Fruit fly (Drosophila melanogaster): ENCODE measurements around the gene bel.

Gene bel

DNA sequence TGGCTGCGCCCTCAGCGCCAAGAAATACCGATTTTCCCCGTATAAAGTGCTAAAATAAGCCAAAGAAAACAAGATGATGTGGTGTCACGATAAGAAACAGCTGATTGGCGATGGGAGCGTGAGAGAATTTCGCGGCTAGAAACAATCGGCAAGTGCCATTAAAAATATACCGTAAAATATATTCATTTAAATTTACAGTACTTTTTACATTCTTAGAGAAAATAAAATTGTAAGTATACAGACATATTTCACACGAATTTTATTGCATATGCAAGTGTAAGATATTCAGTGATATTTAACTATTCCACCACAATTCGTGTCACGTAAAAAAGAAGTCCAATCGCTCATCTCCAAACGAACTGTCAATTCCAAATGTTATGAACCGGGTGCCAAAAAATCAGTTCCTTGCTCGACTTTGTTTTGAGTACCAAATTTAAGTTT is 16.0 kb upstream of the bel start, which contains the start of the genes Unc50, CG11755 and CG8043 (continued):
- TF ChIP-seq woc (GFP tag; optimal IDR thresholded peaks at IDR 0.05) (peak; percentile 95), sage (GFP tag; optimal IDR thresholded peaks at IDR 0.05) (peak; percentile 73), fru (GFP tag; optimal IDR thresholded peaks at IDR 0.05) (peak; percentile 82), Dif (GFP tag; optimal IDR thresholded peaks at IDR 0.05; ENCODE audit: partially characterized antibody) (no peak), ey (GFP tag; optimal IDR thresholded peaks at IDR 0.05) (peak; percentile 74), CG32264 (GFP tag; optimal IDR thresholded peaks at IDR 0.05) (peak; percentile 49), dmrt93B (GFP tag; optimal IDR thresholded peaks at IDR 0.05) (peak; percentile 74), OdsH (GFP tag; optimal IDR thresholded peaks at IDR 0.05) (peak; percentile 79)

DNA sequence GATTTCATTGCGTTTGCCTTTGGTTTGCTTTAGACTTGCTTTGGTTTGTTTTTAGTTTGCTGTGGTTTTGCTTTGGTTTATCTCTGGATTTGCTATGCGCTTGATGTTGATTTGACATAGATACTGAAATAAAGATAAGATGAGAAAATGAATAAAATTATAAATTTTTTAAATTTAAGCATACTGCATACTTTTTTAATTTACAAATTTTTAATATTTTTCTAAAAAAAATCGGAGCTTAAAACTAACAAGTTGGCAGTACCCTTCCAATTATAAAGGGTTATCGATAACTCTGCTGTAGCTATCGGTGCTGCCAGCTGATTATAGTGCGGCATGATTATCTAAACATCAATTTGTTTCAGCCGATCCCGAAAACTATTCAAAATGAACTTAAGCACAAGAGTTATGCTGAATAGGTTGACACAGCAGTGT is 13.3 kb upstream of the bel start, which contains the start of gene mRpL19:
Gene mRpL19 (plus strand): TSS at position 307 of the 432 bp plus-strand sequence.
- TF ChIP-seq sage (GFP tag; optimal IDR thresholded peaks at IDR 0.05) = peak; percentile 37
- TF ChIP-seq br (GFP tag; optimal IDR thresholded peaks at IDR 0.05) = no peak
- no peak for TF ChIP-seq tai (GFP tag; optimal IDR thresholded peaks at IDR 0.05)
- TF ChIP-seq dl (GFP tag; optimal IDR thresholded peaks at IDR 0.05; ENCODE audit: insufficient read depth in 1 of 2, partially characterized antibody in 2 of 2) = no peak
- TF ChIP-seq Hnf4 (GFP tag; optimal IDR thresholded peaks at IDR 0.05) = peak; percentile 26
- peak; percentile 28 for TF ChIP-seq fru (GFP tag; optimal IDR thresholded peaks at IDR 0.05)
- peak; percentile 22 for TF ChIP-seq h (GFP tag; optimal IDR thresholded peaks at IDR 0.05)
- TF ChIP-seq HLH106 (tag; optimal IDR thresholded peaks at IDR 0.05) = peak; percentile 50
- TF ChIP-seq psq (GFP tag; optimal IDR thresholded peaks at IDR 0.05) = peak; percentile 15
- TF ChIP-seq foxo (GFP tag; optimal IDR thresholded peaks at IDR 0.05) = peak in 1 of 2 experiments; percentile 45
- TF ChIP-seq Dfd (GFP tag; optimal IDR thresholded peaks at IDR 0.05) = no peak
- peak; percentile 31 for TF ChIP-seq OdsH (GFP tag; optimal IDR thresholded peaks at IDR 0.05)
- peak; percentile 15 for TF ChIP-seq woc (GFP tag; optimal IDR thresholded peaks at IDR 0.05)
- TF ChIP-seq Sp1 (GFP tag; optimal IDR thresholded peaks at IDR 0.05) = peak; percentile 43
- TF ChIP-seq Rel (GFP tag; optimal IDR thresholded peaks at IDR 0.05) = no peak
- peak; percentile 0 for TF ChIP-seq Rel (tag; optimal IDR thresholded peaks at IDR 0.05)

dm6 chr3R:8670529-8671491 is 10.2 kb upstream of the bel start, which contains the start of gene p:
Gene p (minus strand): TSS chr3R:8670684.
- TF ChIP-seq tai (GFP tag; optimal IDR thresholded peaks at IDR 0.05) = no peak
- TF ChIP-seq Hnf4 (GFP tag; optimal IDR thresholded peaks at IDR 0.05) = peak; percentile 21
- peak; percentile 9 for TF ChIP-seq Hr83 (GFP tag; optimal IDR thresholded peaks at IDR 0.05; ENCODE audit: poor library complexity, severe bottlenecking)
- peak; percentile 47 for TF ChIP-seq OdsH (GFP tag; optimal IDR thresholded peaks at IDR 0.05)
- no peak for TF ChIP-seq br (GFP tag; optimal IDR thresholded peaks at IDR 0.05)
- no peak for TF ChIP-seq Rel (GFP tag; optimal IDR thresholded peaks at IDR 0.05)
- TF ChIP-seq Rel (tag; optimal IDR thresholded peaks at IDR 0.05) = no peak
- peak; percentile 83 for TF ChIP-seq fru (GFP tag; optimal IDR thresholded peaks at IDR 0.05)
- peak; percentile 11 for TF ChIP-seq sage (GFP tag; optimal IDR thresholded peaks at IDR 0.05)
- peak; percentile 1 for TF ChIP-seq ey (GFP tag; optimal IDR thresholded peaks at IDR 0.05)
- peak; percentile 33 for TF ChIP-seq h (GFP tag; optimal IDR thresholded peaks at IDR 0.05)
- TF ChIP-seq rgr (GFP tag; optimal IDR thresholded peaks at IDR 0.05) = peak; percentile 61
- peak; percentile 6 for TF ChIP-seq dsf (GFP tag; optimal IDR thresholded peaks at IDR 0.05; ENCODE audit: borderline replicate concordance)
- peak; percentile 18 for TF ChIP-seq Jra (GFP tag; optimal IDR thresholded peaks at IDR 0.05)
- peak; percentile 55 for TF ChIP-seq woc (GFP tag; optimal IDR thresholded peaks at IDR 0.05)
- no peak for TF ChIP-seq HLH106 (tag; optimal IDR thresholded peaks at IDR 0.05)
- peak in 1 of 2 experiments; percentile 62 for TF ChIP-seq foxo (GFP tag; optimal IDR thresholded peaks at IDR 0.05)

DNA sequence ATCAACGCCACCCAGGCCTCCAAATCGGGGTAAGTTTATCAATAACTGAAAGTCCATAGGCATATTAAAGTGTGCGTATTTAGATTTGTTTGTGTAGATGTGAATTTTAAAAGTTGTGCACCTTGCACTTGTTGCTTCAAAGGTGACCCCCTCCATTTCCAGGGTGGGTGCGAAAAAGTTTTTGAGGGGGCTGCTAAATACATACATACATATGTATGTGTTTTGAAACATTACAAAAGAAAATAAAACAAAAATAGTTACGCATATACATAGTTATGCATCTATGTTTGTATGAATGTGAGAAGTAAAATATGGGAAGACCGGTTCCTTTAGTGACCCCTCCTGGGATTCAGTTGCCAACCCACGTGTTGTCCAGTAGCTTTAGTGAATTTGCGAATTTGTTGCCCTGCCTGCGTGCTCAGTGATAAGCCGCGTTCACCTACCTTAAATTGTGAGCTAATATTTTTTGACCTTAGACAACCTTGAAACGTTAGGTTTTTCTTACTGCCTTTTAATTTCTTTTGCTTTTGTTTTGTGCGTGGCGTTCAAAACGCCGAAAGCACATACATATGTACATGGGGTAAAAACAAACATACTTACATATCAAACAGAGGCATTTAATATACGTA is 9.5 kb upstream of the bel start:
- peak; percentile 8 to 48 for TF ChIP-seq foxo (GFP tag; optimal IDR thresholded peaks at IDR 0.05)
- TF ChIP-seq CG32264 (GFP tag; optimal IDR thresholded peaks at IDR 0.05) = peak; percentile 31
- no peak for TF ChIP-seq lola (GFP tag; optimal IDR thresholded peaks at IDR 0.05)
- TF ChIP-seq Hnf4 (GFP tag; optimal IDR thresholded peaks at IDR 0.05) = peak; percentile 29
- TF ChIP-seq Rel (GFP tag; optimal IDR thresholded peaks at IDR 0.05) = peak; percentile 24
- TF ChIP-seq Rel (tag; optimal IDR thresholded peaks at IDR 0.05) = no peak
- peak; percentile 54 for TF ChIP-seq ey (GFP tag; optimal IDR thresholded peaks at IDR 0.05)
- no peak for TF ChIP-seq pan (optimal IDR thresholded peaks at IDR 0.05)
- peak; percentile 67 for TF ChIP-seq h (GFP tag; optimal IDR thresholded peaks at IDR 0.05)
- TF ChIP-seq Hr78 (GFP tag; optimal IDR thresholded peaks at IDR 0.05) = no peak
- TF ChIP-seq rgr (GFP tag; optimal IDR thresholded peaks at IDR 0.05) = peak; percentile 28

All from whole organism, wandering third instar larva.